Fruit fly (Drosophila melanogaster): ENCODE measurements around the gene mtsh.

- peak; percentile 78 for TF ChIP-seq Sox102F (GFP tag; optimal IDR thresholded peaks at IDR 0.05)
- peak; percentile 46 for TF ChIP-seq fd59A (GFP tag; optimal IDR thresholded peaks at IDR 0.05)
- peak; percentile 81 for TF ChIP-seq CG6163 (GFP tag; IDR thresholded peaks at IDR 0.05)
Measured at dm6 chr2L:8362273-8362954, 42.7 kb upstream of the mtsh start, which contains the start of gene CG7627.
